Worm (Caenorhabditis elegans) whole organism, early embryonic: ENCODE data around the gene nlp-101.

ENCODE experiments used
- B0310.2 ChIP-seq: sonication (generic microtip); optimal IDR thresholded peaks from 2 replicates; lab custom pipeline; 2016; ENCODE audit warnings: mild to moderate bottlenecking, missing genetic modification characterization, missing compliant biosample characterization
- F13C5.2 ChIP-seq: sonication (generic microtip); optimal IDR thresholded peaks from 2 replicates; lab custom pipeline; 2017; ENCODE audit warnings: mild to moderate bottlenecking, missing genetic modification characterization, inconsistent platforms, missing compliant biosample characterization
- aly-1 ChIP-seq: sonication (generic microtip); optimal IDR thresholded peaks from 2 replicates; lab custom pipeline; 2016; ENCODE audit warnings: missing genetic modification characterization, missing compliant biosample characterization
- ama-1 ChIP-seq: fragments of 150-350 bp; optimal IDR thresholded peaks from 2 replicates; lab custom pipeline; 2014
- ceh-36 ChIP-seq: sonication (generic microtip); optimal IDR thresholded peaks from 2 replicates; lab custom pipeline; 2016; ENCODE audit warnings: missing genetic modification characterization, inconsistent platforms, missing compliant biosample characterization
- ets-7 ChIP-seq: sonication (generic microtip); optimal IDR thresholded peaks from 2 replicates; lab custom pipeline; 2016; ENCODE audit warnings: missing genotype, missing genetic modification characterization, missing compliant biosample characterization
- flt-1 ChIP-seq: fragments of 200-800 bp; sonication (Bioruptor generic); IDR thresholded peaks from 2 replicates; pipeline ENCODE4 v1.3.6; 2022; ENCODE audit warnings: missing genetic modification characterization, missing compliant biosample characterization
- hmbx-1 ChIP-seq: sonication (generic microtip); optimal IDR thresholded peaks from 2 replicates; lab custom pipeline; 2016; ENCODE audit warnings: mild to moderate bottlenecking, missing genetic modification characterization, missing compliant biosample characterization
- pes-1 ChIP-seq: fragments of 200-800 bp; sonication (Bioruptor generic); IDR thresholded peaks from 2 replicates; pipeline ENCODE4 v1.3.6; 2022; ENCODE audit warnings: missing genetic modification reagents, missing genetic modification characterization, missing compliant biosample characterization
- scrt-1 ChIP-seq: fragments of 200-800 bp; sonication (Bioruptor generic); IDR thresholded peaks from 2 replicates; pipeline ENCODE4 v1.3.6; 2022; ENCODE audit warnings: missing genetic modification characterization, missing compliant biosample characterization
- sea-1 ChIP-seq: fragments of 200-800 bp; sonication (Bioruptor generic); conservative IDR thresholded peaks from 2 replicates; pipeline ENCODE4 v1.3.6; 2022; ENCODE audit warnings: missing genetic modification characterization, missing compliant biosample characterization
- tbx-11 ChIP-seq: fragments of 200-800 bp; sonication (Bioruptor generic); IDR thresholded peaks from 2 replicates; pipeline ENCODE4 v1.3.6; 2022; ENCODE audit warnings: missing genetic modification characterization, missing compliant biosample characterization
- tbx-37 ChIP-seq: fragments of 200-800 bp; sonication (Bioruptor generic); conservative IDR thresholded peaks from 2 replicates; pipeline ENCODE4 v1.3.6; 2022; ENCODE audit warnings: missing genetic modification reagents, missing genetic modification characterization, missing compliant biosample characterization
- tra-4 ChIP-seq: sonication (generic microtip); optimal IDR thresholded peaks from 2 replicates; lab custom pipeline; 2017; ENCODE audit warnings: missing genetic modification characterization, missing compliant biosample characterization

DNA sequence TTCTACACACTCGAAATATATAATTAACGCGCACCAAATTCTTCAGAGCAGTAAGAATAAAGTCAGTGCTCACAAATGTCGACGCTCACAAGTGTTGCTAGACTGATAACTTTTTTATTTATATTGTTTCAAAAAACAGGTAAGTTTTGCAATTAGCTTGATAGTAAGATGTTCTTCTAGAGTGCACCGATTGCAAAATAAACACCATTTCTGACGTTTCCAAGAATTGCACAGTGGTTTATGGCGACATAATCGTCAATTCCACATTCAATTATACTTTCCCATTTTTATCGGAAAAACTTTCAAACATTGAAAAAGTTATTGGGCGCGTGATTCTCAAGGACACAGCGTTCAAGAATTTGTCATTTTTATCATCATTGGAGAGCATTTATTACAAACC lies 38.3 kb upstream of the nlp-101 start:
- no peak for TF ChIP-seq ama-1
- no peak for TF ChIP-seq B0310.2 (tag; lab: Kevin White, UChicago)
- no peak for TF ChIP-seq ceh-36
- no peak for TF ChIP-seq F13C5.2 (tag; lab: Kevin White, UChicago)
- TF ChIP-seq pes-1 (GFP tag; lab: Robert Waterston, UW): no peak
- TF ChIP-seq hmbx-1 (tag; lab: Kevin White, UChicago): no peak
- no peak for TF ChIP-seq aly-1
- TF ChIP-seq sea-1 (GFP tag; lab: Robert Waterston, UW): no peak
- TF ChIP-seq tbx-37 (GFP tag; lab: Robert Waterston, UW): no peak
- TF ChIP-seq flt-1: no peak
- TF ChIP-seq tra-4: no peak
- no peak for TF ChIP-seq ets-7
- TF ChIP-seq scrt-1 (GFP tag; lab: Robert Waterston, UW): no peak
- TF ChIP-seq tbx-11 (GFP tag; lab: Robert Waterston, UW): no peak
